Worm (Caenorhabditis elegans): Measurements from ENCODE around the gene C15C8.8.

- TF ChIP-seq hlh-15 (tag; optimal IDR thresholded peaks at IDR 0.05): no peak
- no peak for TF ChIP-seq ets-4 (tag; optimal IDR thresholded peaks at IDR 0.05)
- TF ChIP-seq nfya-1 (tag; optimal IDR thresholded peaks at IDR 0.05): no peak
- no peak for TF ChIP-seq mec-3 (tag; optimal IDR thresholded peaks at IDR 0.05; ENCODE audit: borderline replicate concordance)
- no peak for TF ChIP-seq dve-1 (tag; optimal IDR thresholded peaks at IDR 0.05)
- no peak for TF ChIP-seq ceh-34 (tag; optimal IDR thresholded peaks at IDR 0.05)
- no peak for TF ChIP-seq pqm-1 (tag; optimal IDR thresholded peaks at IDR 0.05)
- TF ChIP-seq hlh-13 (GFP tag; optimal IDR thresholded peaks at IDR 0.05): no peak
- TF ChIP-seq dmd-4 (tag; optimal IDR thresholded peaks at IDR 0.05; ENCODE audit: borderline replicate concordance): no peak
- no peak for TF ChIP-seq sdc-2 (tag; optimal IDR thresholded peaks at IDR 0.05)
- no peak for TF ChIP-seq madf-2 (tag; optimal IDR thresholded peaks at IDR 0.05)
Measured at ce11 chrV:12747856-12748255, 4.5 kb downstream of the C15C8.8 start, which contains the start of gene C15C8.5.

Measured in whole organism, late embryonic.